Worm (Caenorhabditis elegans): ENCODE data around the gene W06B4.2.

ce11 chrII:4490729-4491128, 22.8 kb downstream of the W06B4.2 start, which contains the start of gene T05C1.5:
- TF ChIP-seq lin-15B (tag; optimal IDR thresholded peaks at IDR 0.05) = no peak
- no peak for TF ChIP-seq unc-39 (tag; optimal IDR thresholded peaks at IDR 0.05)
- no peak for TF ChIP-seq unc-62 (GFP tag; optimal IDR thresholded peaks at IDR 0.05)
- no peak for TF ChIP-seq nhr-23 (tag; optimal IDR thresholded peaks at IDR 0.05)
- no peak for TF ChIP-seq egl-27 (tag; optimal IDR thresholded peaks at IDR 0.05)
- TF ChIP-seq ceh-16 (tag; optimal IDR thresholded peaks at IDR 0.05) = no peak
- TF ChIP-seq ama-1 (optimal IDR thresholded peaks at IDR 0.05) = no peak
- TF ChIP-seq nhr-76 (tag; optimal IDR thresholded peaks at IDR 0.05) = no peak
- no peak for TF ChIP-seq ceh-9 (tag; optimal IDR thresholded peaks at IDR 0.05)
- no peak for TF ChIP-seq zag-1 (tag; optimal IDR thresholded peaks at IDR 0.05)
- no peak for TF ChIP-seq pha-4 (tag; optimal IDR thresholded peaks at IDR 0.05)
- no peak for TF ChIP-seq tbx-2 (tag; optimal IDR thresholded peaks at IDR 0.05)
